Worm (Caenorhabditis elegans): ENCODE data around the gene ZK792.5.

Gene ZK792.5

DNA sequence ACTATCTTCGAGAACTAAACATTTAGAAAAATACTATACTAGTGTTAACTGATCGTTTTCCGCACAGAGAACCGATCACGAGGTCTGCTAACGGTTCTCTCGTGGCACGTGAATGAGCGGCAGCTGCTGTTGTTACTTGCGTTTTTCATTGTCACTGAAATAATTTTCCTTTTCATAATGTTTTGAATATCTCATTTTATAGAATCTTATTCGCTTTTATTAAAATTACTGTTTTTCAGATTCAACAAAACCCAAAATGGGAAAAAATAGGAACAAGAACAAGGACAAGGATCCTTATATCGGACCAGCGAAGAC is 51.6 kb downstream of the ZK792.5 start, which contains the start of gene F58B3.6 (continued):
- TF ChIP-seq ztf-1 (GFP tag; conservative IDR thresholded peaks at IDR 0.05) (no peak), ceh-82 (tag; optimal IDR thresholded peaks at IDR 0.05) (no peak), lin-39 (tag; optimal IDR thresholded peaks at IDR 0.05) (no peak), nhr-23 (tag; optimal IDR thresholded peaks at IDR 0.05) (no peak), nhr-21 (tag; optimal IDR thresholded peaks at IDR 0.05) (no peak), fos-1 (tag; optimal IDR thresholded peaks at IDR 0.05) (no peak), dmd-4 (tag; optimal IDR thresholded peaks at IDR 0.05) (no peak), nhr-11 (tag; optimal IDR thresholded peaks at IDR 0.05) (no peak), nhr-237 (tag; optimal IDR thresholded peaks at IDR 0.05) (no peak), blmp-1 (tag; optimal IDR thresholded peaks at IDR 0.05; ENCODE audit: insufficient read depth) (no peak)

DNA sequence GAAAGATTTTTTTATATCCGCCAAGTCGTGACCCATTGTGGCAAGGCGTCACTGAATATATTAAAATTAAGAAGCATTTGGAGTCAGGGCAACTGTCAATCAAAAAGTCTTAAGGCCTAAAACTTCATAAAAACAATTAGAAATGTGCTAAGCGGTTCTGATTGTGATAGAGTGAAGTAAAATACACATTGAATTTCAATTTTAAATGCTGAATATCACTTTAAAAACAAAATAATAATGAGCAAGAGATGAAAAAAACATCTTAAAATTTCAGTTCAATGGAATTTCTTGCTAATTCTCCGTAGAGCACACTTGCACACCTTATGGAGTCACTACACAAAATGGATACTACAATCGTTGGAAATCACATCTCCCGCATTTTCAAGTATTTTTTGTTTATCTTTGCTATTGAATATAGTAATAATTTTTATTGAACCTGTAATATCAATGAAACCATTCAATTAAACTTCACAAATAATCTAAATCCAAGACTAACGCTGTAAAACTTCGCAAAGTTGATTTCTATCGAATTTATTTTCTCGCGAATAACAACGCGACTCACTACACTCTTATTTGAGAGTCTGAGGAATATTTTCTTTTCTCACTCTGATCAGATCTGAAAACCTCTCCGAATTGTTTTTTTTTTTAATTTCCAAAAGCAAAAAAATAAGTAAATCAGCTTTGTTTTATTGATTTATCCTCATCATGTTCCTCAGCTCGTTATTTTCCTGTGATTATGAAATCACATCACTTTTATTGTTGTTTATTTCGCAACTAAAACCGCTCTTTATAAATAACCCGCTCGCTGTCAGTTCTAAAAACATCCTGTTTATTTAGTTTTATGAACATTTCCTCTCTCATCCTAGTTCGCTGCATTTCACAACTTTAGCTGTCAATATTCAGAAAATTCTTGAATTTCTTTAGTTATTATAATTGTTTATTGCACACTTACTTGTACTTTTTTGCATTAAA is 52.2 kb downstream of the ZK792.5 start, which contains the start of gene mars-1:
mars-1 (minus strand) TSS at position 51 of the 972 bp plus-strand sequence.
- TF ChIP-seq fos-1 (tag; optimal IDR thresholded peaks at IDR 0.05): peak; percentile 17
- no peak for TF ChIP-seq peb-1 (tag; optimal IDR thresholded peaks at IDR 0.05)
- TF ChIP-seq nhr-25 (tag; optimal IDR thresholded peaks at IDR 0.05): peak; percentile 49
- no peak for TF ChIP-seq nhr-23 (tag; optimal IDR thresholded peaks at IDR 0.05)
- TF ChIP-seq nhr-77 (tag; optimal IDR thresholded peaks at IDR 0.05): no peak
- no peak for TF ChIP-seq unc-39 (tag; optimal IDR thresholded peaks at IDR 0.05)
- TF ChIP-seq ZK546.5 (tag; optimal IDR thresholded peaks at IDR 0.05): no peak
- peak; percentile 61 for TF ChIP-seq sma-9 (GFP tag; optimal IDR thresholded peaks at IDR 0.05)
- TF ChIP-seq sma-9 (tag; optimal IDR thresholded peaks at IDR 0.05): no peak
- TF ChIP-seq nhr-21 (tag; optimal IDR thresholded peaks at IDR 0.05): no peak
- TF ChIP-seq lin-13 (GFP tag; optimal IDR thresholded peaks at IDR 0.05): peak; percentile 53
- peak; percentile 50 for TF ChIP-seq skn-1 (tag; optimal IDR thresholded peaks at IDR 0.05)
- no peak for TF ChIP-seq alr-1 (tag; optimal IDR thresholded peaks at IDR 0.05)
- no peak for TF ChIP-seq Y55F3AM.14 (GFP tag; optimal IDR thresholded peaks at IDR 0.05)
- peak; percentile 56 for TF ChIP-seq F13H6.1 (tag; optimal IDR thresholded peaks at IDR 0.05)
- no peak for TF ChIP-seq egl-27 (tag; optimal IDR thresholded peaks at IDR 0.05)
- TF ChIP-seq nhr-6 (tag; optimal IDR thresholded peaks at IDR 0.05): no peak
- peak; percentile 71 for TF ChIP-seq crh-2 (tag; optimal IDR thresholded peaks at IDR 0.05)
- TF ChIP-seq unc-62 (GFP tag; optimal IDR thresholded peaks at IDR 0.05): no peak
- no peak for TF ChIP-seq ama-1 (optimal IDR thresholded peaks at IDR 0.05)
- no peak for TF ChIP-seq ceh-82 (tag; optimal IDR thresholded peaks at IDR 0.05)
- TF ChIP-seq nhr-12 (tag; optimal IDR thresholded peaks at IDR 0.05): no peak
- no peak for TF ChIP-seq mdl-1 (tag; optimal IDR thresholded peaks at IDR 0.05)
- TF ChIP-seq lin-39 (tag; optimal IDR thresholded peaks at IDR 0.05): no peak
- no peak for TF ChIP-seq ztf-1 (GFP tag; conservative IDR thresholded peaks at IDR 0.05)
- TF ChIP-seq blmp-1 (tag; optimal IDR thresholded peaks at IDR 0.05; ENCODE audit: insufficient read depth): no peak
- no peak for TF ChIP-seq lin-11 (tag; optimal IDR thresholded peaks at IDR 0.05)
- no peak for TF ChIP-seq snpc-4 (tag; optimal IDR thresholded peaks at IDR 0.05)
- TF ChIP-seq aly-2 (tag; optimal IDR thresholded peaks at IDR 0.05): no peak
- TF ChIP-seq lsy-2 (tag; optimal IDR thresholded peaks at IDR 0.05): peak; percentile 51 to 86
- TF ChIP-seq nhr-129 (tag; optimal IDR thresholded peaks at IDR 0.05): peak; percentile 80
- TF ChIP-seq nhr-10 (tag; optimal IDR thresholded peaks at IDR 0.05): no peak
- TF ChIP-seq mbf-1 (tag; optimal IDR thresholded peaks at IDR 0.05): no peak
- no peak for TF ChIP-seq ceh-16 (tag; optimal IDR thresholded peaks at IDR 0.05)
- peak; percentile 10 for TF ChIP-seq zag-1 (tag; optimal IDR thresholded peaks at IDR 0.05)
- TF ChIP-seq sma-3 (GFP tag; optimal IDR thresholded peaks at IDR 0.05): peak; percentile 84
- peak; percentile 80 for TF ChIP-seq unc-55 (GFP tag; optimal IDR thresholded peaks at IDR 0.05)
- TF ChIP-seq mab-5 (tag; optimal IDR thresholded peaks at IDR 0.05): no peak
- no peak for TF ChIP-seq ztf-11 (tag; optimal IDR thresholded peaks at IDR 0.05)
- TF ChIP-seq gmeb-1 (tag; optimal IDR thresholded peaks at IDR 0.05): peak; percentile 48
- no peak for TF ChIP-seq sem-4 (tag; optimal IDR thresholded peaks at IDR 0.05)
- TF ChIP-seq nhr-11 (tag; optimal IDR thresholded peaks at IDR 0.05): no peak
- no peak for TF ChIP-seq ztf-4 (tag; optimal IDR thresholded peaks at IDR 0.05)
- TF ChIP-seq elt-3 (tag; optimal IDR thresholded peaks at IDR 0.05): no peak
- TF ChIP-seq dmd-4 (tag; optimal IDR thresholded peaks at IDR 0.05): no peak
- TF ChIP-seq R02D3.7 (tag; optimal IDR thresholded peaks at IDR 0.05): no peak
- TF ChIP-seq nhr-237 (tag; optimal IDR thresholded peaks at IDR 0.05): no peak
- no peak for TF ChIP-seq elt-1 (tag; optimal IDR thresholded peaks at IDR 0.05)
- peak; percentile 93 for TF ChIP-seq C34F6.9 (tag; optimal IDR thresholded peaks at IDR 0.05)

All from whole organism, L2 larva.